Fruit fly (Drosophila melanogaster): ENCODE measurements around the gene Spg7.

The Spg7 gene

dm6 chrX:2704134-2704773, 6.2 kb upstream of the Spg7 start, which contains the start of gene eIF2Bbeta (continued):
- TF ChIP-seq klu (GFP tag; IDR thresholded peaks at IDR 0.05) (no peak), Scr (GFP tag; IDR thresholded peaks at IDR 0.05; ENCODE audit: partially characterized antibody) (0 out of 2 replicates have a peak, but pooled peaks have one; percentile 21), hb (GFP tag; IDR thresholded peaks at IDR 0.05; ENCODE audit: partially characterized antibody) (no peak)

dm6 chrX:2703693-2704092, 5.7 kb upstream of the Spg7 start, which contains the start of gene Ugalt:
TSS of gene Ugalt (minus strand) at chrX:2703852.
- TF ChIP-seq CG14965 (GFP tag; optimal IDR thresholded peaks at IDR 0.05; ENCODE audit: borderline replicate concordance) (peak; percentile 96), trem (tag; optimal IDR thresholded peaks at IDR 0.05) (peak; percentile 98), hkb (optimal IDR thresholded peaks at IDR 0.05) (no peak), hkb (GFP tag; IDR thresholded peaks at IDR 0.05) (peak; percentile 100), pros (GFP tag; optimal IDR thresholded peaks at IDR 0.05) (peak; percentile 95), CG12219 (GFP tag; optimal IDR thresholded peaks at IDR 0.05) (peak; percentile 100), Asciz (GFP tag; optimal IDR thresholded peaks at IDR 0.05) (peak; percentile 100), CG5245 (GFP tag; optimal IDR thresholded peaks at IDR 0.05) (peak; percentile 100), CG17359 (tag; optimal IDR thresholded peaks at IDR 0.05) (peak; percentile 100), hbn (GFP tag; IDR thresholded peaks at IDR 0.05; ENCODE audit: partially characterized antibody) (no peak), Six4 (GFP tag; optimal IDR thresholded peaks at IDR 0.05) (peak; percentile 100), sisA (GFP tag; IDR thresholded peaks at IDR 0.05) (peak; percentile 100), gfzf (GFP tag; optimal IDR thresholded peaks at IDR 0.05) (peak; percentile 55), cwo (GFP tag; optimal IDR thresholded peaks at IDR 0.05) (peak; percentile 100), CG2129 (GFP tag; IDR thresholded peaks at IDR 0.05; ENCODE audit: partially characterized antibody) (no peak), ab (GFP tag; optimal IDR thresholded peaks at IDR 0.05) (peak; percentile 100), CG15696 (tag; optimal IDR thresholded peaks at IDR 0.05) (peak; percentile 100), CG15269 (tag; optimal IDR thresholded peaks at IDR 0.05) (peak; percentile 100), Sry-β (GFP tag; optimal IDR thresholded peaks at IDR 0.05) (no peak), CG10462 (GFP tag; optimal IDR thresholded peaks at IDR 0.05) (peak; percentile 100), CG34224 (GFP tag; IDR thresholded peaks at IDR 0.05; ENCODE audit: partially characterized antibody) (no peak), Hsf (GFP tag; optimal IDR thresholded peaks at IDR 0.05) (peak; percentile 100), Rfx (GFP tag; IDR thresholded peaks at IDR 0.05) (peak; percentile 100), CG11093 (GFP tag; IDR thresholded peaks at IDR 0.05) (peak; percentile 100), zf30C (GFP tag; optimal IDR thresholded peaks at IDR 0.05) (peak; percentile 57), CG16813 (GFP tag; IDR thresholded peaks at IDR 0.05; ENCODE audit: partially characterized antibody) (no peak), Jarid2 (GFP tag; optimal IDR thresholded peaks at IDR 0.05) (peak; percentile 100), ewg (GFP tag; optimal IDR thresholded peaks at IDR 0.05) (peak; percentile 100), CTCF (GFP tag; optimal IDR thresholded peaks at IDR 0.05) (peak; percentile 86), CG1233 (GFP tag; optimal IDR thresholded peaks at IDR 0.05) (peak; percentile 100), CG10654 (GFP tag; optimal IDR thresholded peaks at IDR 0.05) (peak; percentile 100), CG10147 (GFP tag; optimal IDR thresholded peaks at IDR 0.05) (peak; percentile 100), CG13894 (tag; optimal IDR thresholded peaks at IDR 0.05) (peak; percentile 100), wdn (GFP tag; IDR thresholded peaks at IDR 0.05) (peak; percentile 100), corto (GFP tag; optimal IDR thresholded peaks at IDR 0.05) (peak; percentile 100), CG2199 (GFP tag; IDR thresholded peaks at IDR 0.05) (peak; percentile 100), CG2712 (tag; optimal IDR thresholded peaks at IDR 0.05) (peak; percentile 100), trh (GFP tag; optimal IDR thresholded peaks at IDR 0.05) (peak; percentile 100), tap (tag; optimal IDR thresholded peaks at IDR 0.05) (peak; percentile 100), CG9437 (GFP tag; optimal IDR thresholded peaks at IDR 0.05) (peak; percentile 97), CG1832 (GFP tag; optimal IDR thresholded peaks at IDR 0.05) (peak; percentile 80), CG6254 (GFP tag; optimal IDR thresholded peaks at IDR 0.05) (peak; percentile 99), ftz-f1 (GFP tag; optimal IDR thresholded peaks at IDR 0.05) (peak; percentile 99), CG11456 (GFP tag; IDR thresholded peaks at IDR 0.05) (peak; percentile 100)

All from whole organism, embryonic.